Fruit fly (Drosophila melanogaster) whole organism, embryonic: ENCODE results near the gene srp.

ENCODE experiments used
- ATbp ChIP-seq: fragments of 200-800 bp; sonication (Bioruptor generic); optimal IDR thresholded peaks from 2 replicates; lab custom pipeline; 2017; ENCODE audit warnings: missing biosample characterization, mild to moderate bottlenecking, missing genetic modification characterization, missing genetic modification reagents
- Antp ChIP-seq: fragments of 200-800 bp; sonication (Bioruptor generic); optimal IDR thresholded peaks from 3 replicates; lab custom pipeline; 2016; ENCODE audit warnings: missing biosample characterization, missing genetic modification characterization
- CG10366 ChIP-seq: fragments of 200-800 bp; sonication (Bioruptor generic); IDR thresholded peaks from 2 replicates; pipeline ENCODE4 v1.3.6; 2022; ENCODE audit warnings: missing biosample characterization, missing genetic modification characterization
- CG10565 ChIP-seq: fragments of 200-800 bp; sonication (Bioruptor generic); optimal IDR thresholded peaks from 3 replicates; lab custom pipeline; 2016; ENCODE audit warnings: missing biosample characterization, mild to moderate bottlenecking, missing genetic modification characterization
- CG11398 ChIP-seq: fragments of 200-800 bp; sonication (Bioruptor generic); optimal IDR thresholded peaks from 2 replicates; lab custom pipeline; 2016; ENCODE audit warnings: missing biosample characterization, missing genetic modification characterization
- CG11723 ChIP-seq: fragments of 200-800 bp; sonication (Bioruptor generic); optimal IDR thresholded peaks from 2 replicates; lab custom pipeline; 2017; ENCODE audit warnings: missing biosample characterization, mild to moderate bottlenecking, missing genetic modification characterization
- CG1233 ChIP-seq: fragments of 200-800 bp; sonication (Bioruptor generic); optimal IDR thresholded peaks from 4 replicates; lab custom pipeline; 2018; ENCODE audit warnings: missing biosample characterization, mild to moderate bottlenecking, missing genetic modification characterization
- CG12391 ChIP-seq: fragments of 200-800 bp; sonication (Bioruptor generic); optimal IDR thresholded peaks from 3 replicates; lab custom pipeline; 2018; ENCODE audit warnings: missing biosample characterization, mild to moderate bottlenecking, missing genetic modification characterization, moderate library complexity
- CG12769 ChIP-seq: fragments of 200-800 bp; sonication (Bioruptor generic); optimal IDR thresholded peaks from 2 replicates; lab custom pipeline; 2019; ENCODE audit warnings: missing biosample characterization, mild to moderate bottlenecking, missing genetic modification characterization, moderate library complexity
- CG1529 ChIP-seq: fragments of 200-800 bp; sonication (Bioruptor generic); optimal IDR thresholded peaks from 3 replicates; lab custom pipeline; 2018; ENCODE audit warnings: missing biosample characterization, missing genetic modification characterization
- CG4854 ChIP-seq: fragments of 200-800 bp; sonication (Bioruptor generic); optimal IDR thresholded peaks from 2 replicates; lab custom pipeline; 2016; ENCODE audit warnings: missing biosample characterization, missing genetic modification characterization, inconsistent platforms
- CG6254 ChIP-seq: fragments of 200-800 bp; sonication (Bioruptor generic); optimal IDR thresholded peaks from 3 replicates; lab custom pipeline; 2017; ENCODE audit warnings: mild to moderate bottlenecking, missing biosample characterization, missing genetic modification reagents, missing genetic modification characterization
- CG6854 ChIP-seq: fragments of 200-800 bp; sonication (Bioruptor generic); optimal IDR thresholded peaks from 3 replicates; lab custom pipeline; 2017; ENCODE audit warnings: missing biosample characterization, mild to moderate bottlenecking, missing genetic modification characterization
- CG8359 ChIP-seq: fragments of 200-800 bp; sonication (Bioruptor generic); optimal IDR thresholded peaks from 2 replicates; lab custom pipeline; 2017; ENCODE audit warnings: missing biosample characterization, mild to moderate bottlenecking, missing genetic modification characterization, borderline replicate concordance
- Doc2 ChIP-seq: fragments of 200-800 bp; sonication (Bioruptor generic); IDR thresholded peaks from 2 replicates; pipeline ENCODE4 v1.3.6; 2022; ENCODE audit warnings: missing biosample characterization, missing genetic modification characterization
- Gug ChIP-seq: fragments of 200-800 bp; sonication (Bioruptor generic); IDR thresholded peaks from 4 replicates; pipeline ENCODE4 v1.3.6; 2022; ENCODE audit warnings: missing biosample characterization, missing genetic modification characterization
- HHEX ChIP-seq: fragments of 200-800 bp; sonication (Bioruptor generic); optimal IDR thresholded peaks from 3 replicates; lab custom pipeline; 2017; ENCODE audit warnings: missing biosample characterization, mild to moderate bottlenecking, missing genetic modification characterization, missing genetic modification reagents
- HLH54F ChIP-seq: fragments of 200-800 bp; sonication (Bioruptor generic); optimal IDR thresholded peaks from 3 replicates; lab custom pipeline; 2016; ENCODE audit warnings: missing biosample characterization, missing genetic modification characterization
- HmgD ChIP-seq: fragments of 200-800 bp; sonication (Bioruptor generic); optimal IDR thresholded peaks from 3 replicates; lab custom pipeline; 2016; ENCODE audit warnings: missing biosample characterization, missing genetic modification characterization
- MTF-1 ChIP-seq: fragments of 200-800 bp; sonication (Bioruptor generic); optimal IDR thresholded peaks from 2 replicates; lab custom pipeline; 2018; ENCODE audit warnings: missing biosample characterization, mild to moderate bottlenecking, missing genetic modification characterization, borderline replicate concordance
- Neu2 ChIP-seq: fragments of 200-800 bp; sonication (Bioruptor generic); optimal IDR thresholded peaks from 3 replicates; lab custom pipeline; 2016; ENCODE audit warnings: missing biosample characterization, missing genetic modification characterization, borderline replicate concordance
- Oaz ChIP-seq: fragments of 200-800 bp; sonication (Bioruptor generic); IDR thresholded peaks from 2 replicates; pipeline ENCODE4 v1.3.6; 2022; ENCODE audit warnings: missing biosample characterization, missing genetic modification characterization
- Oli ChIP-seq: fragments of 200-800 bp; sonication (Bioruptor generic); optimal IDR thresholded peaks from 2 replicates; lab custom pipeline; 2018; ENCODE audit warnings: missing biosample characterization, mild to moderate bottlenecking, missing genetic modification characterization, moderate library complexity
- Scr ChIP-seq: fragments of 200-800 bp; sonication (Bioruptor generic); IDR thresholded peaks from 2 replicates; pipeline ENCODE4 v1.3.6; 2022; ENCODE audit warnings: missing biosample characterization, missing genetic modification characterization; ENCODE audit not compliant: partially characterized antibody
- Sox102F ChIP-seq: fragments of 200-800 bp; sonication (Bioruptor generic); optimal IDR thresholded peaks from 2 replicates; lab custom pipeline; 2018; ENCODE audit warnings: missing biosample characterization, mild to moderate bottlenecking, missing genetic modification characterization, moderate library complexity
- Spps ChIP-seq: fragments of 200-800 bp; sonication (Bioruptor generic); optimal IDR thresholded peaks from 2 replicates; lab custom pipeline; 2018; ENCODE audit warnings: missing biosample characterization, mild to moderate bottlenecking, missing genetic modification characterization
- TFAM ChIP-seq: fragments of 200-800 bp; sonication (Bioruptor generic); optimal IDR thresholded peaks from 2 replicates; lab custom pipeline; 2017; ENCODE audit warnings: missing biosample characterization, missing genetic modification characterization, inconsistent platforms
- Tbp ChIP-seq: fragments of >200 bp; optimal IDR thresholded peaks from 2 replicates; lab custom pipeline; 2018; ENCODE audit warnings: missing biosample characterization, missing genetic modification characterization
- Trl ChIP-seq, 3 experiments: fragments of >200 bp in 2 of 3; fragments of 200-800 bp in 1 of 3; sonication (Bioruptor generic) in 1 of 3; optimal IDR thresholded peaks; 2 replicates in 1 of 3; 3 replicates in 2 of 3; lab custom pipeline; 2016 to 2017; ENCODE audit warnings: missing biosample characterization in 1 of 3, missing genetic modification characterization in 1 of 3
- aop ChIP-seq: fragments of 200-800 bp; sonication (Bioruptor generic); IDR thresholded peaks from 2 replicates; pipeline ENCODE4 v1.3.6; 2022; ENCODE audit warnings: missing biosample characterization, missing genetic modification characterization
- bowl ChIP-seq: fragments of 200-800 bp; sonication (Bioruptor generic); IDR thresholded peaks from 2 replicates; pipeline ENCODE4 v1.3.6; 2022; ENCODE audit warnings: missing biosample characterization, missing genetic modification characterization
- caup ChIP-seq: fragments of 200-800 bp; sonication (Bioruptor generic); optimal IDR thresholded peaks from 3 replicates; lab custom pipeline; 2017; ENCODE audit warnings: missing biosample characterization, mild to moderate bottlenecking, missing genetic modification characterization, moderate library complexity; ENCODE audit not compliant: severe bottlenecking
- dmrt99B ChIP-seq: fragments of 200-800 bp; sonication (Bioruptor generic); optimal IDR thresholded peaks from 2 replicates; lab custom pipeline; 2018; ENCODE audit warnings: missing biosample characterization, mild to moderate bottlenecking, missing genetic modification characterization, moderate library complexity
- ems ChIP-seq: fragments of 200-800 bp; sonication (Bioruptor generic); optimal IDR thresholded peaks from 3 replicates; lab custom pipeline; 2016; ENCODE audit warnings: missing biosample characterization, missing genetic modification characterization
- fu2 ChIP-seq: fragments of 200-800 bp; sonication (Bioruptor generic); optimal IDR thresholded peaks from 2 replicates; lab custom pipeline; 2016; ENCODE audit warnings: missing biosample characterization, missing genetic modification characterization
- jing ChIP-seq: fragments of 200-800 bp; sonication (Bioruptor generic); optimal IDR thresholded peaks from 2 replicates; lab custom pipeline; 2018; ENCODE audit warnings: missing biosample characterization, mild to moderate bottlenecking, missing genetic modification characterization
- kah ChIP-seq: fragments of 200-800 bp; sonication (Bioruptor generic); optimal IDR thresholded peaks from 2 replicates; lab custom pipeline; 2018; ENCODE audit warnings: missing biosample characterization, mild to moderate bottlenecking, missing genetic modification characterization
- kni ChIP-seq: fragments of 200-800 bp; sonication (Bioruptor generic); optimal IDR thresholded peaks from 3 replicates; lab custom pipeline; 2017; ENCODE audit warnings: mild to moderate bottlenecking, missing biosample characterization, missing genetic modification reagents, missing genetic modification characterization
- lab ChIP-seq: fragments of 200-800 bp; sonication (Bioruptor generic); optimal IDR thresholded peaks from 3 replicates; lab custom pipeline; 2017; ENCODE audit warnings: missing biosample characterization, missing genetic modification characterization, mild to moderate bottlenecking, moderate library complexity, missing genetic modification reagents
- nmo ChIP-seq: fragments of 200-800 bp; sonication (Bioruptor generic); optimal IDR thresholded peaks from 2 replicates; lab custom pipeline; 2018; ENCODE audit warnings: missing biosample characterization, mild to moderate bottlenecking, missing genetic modification characterization, moderate library complexity
- p53 ChIP-seq: fragments of 200-800 bp; sonication (Bioruptor generic); optimal IDR thresholded peaks from 2 replicates; lab custom pipeline; 2016; ENCODE audit warnings: missing biosample characterization, missing genetic modification characterization
- pros ChIP-seq: fragments of 200-800 bp; sonication (Bioruptor generic); optimal IDR thresholded peaks from 3 replicates; lab custom pipeline; 2019; ENCODE audit warnings: missing biosample characterization, mild to moderate bottlenecking, missing genetic modification characterization, moderate library complexity
- pzg ChIP-seq: fragments of 200-800 bp; sonication (Bioruptor generic); optimal IDR thresholded peaks from 3 replicates; lab custom pipeline; 2018; ENCODE audit warnings: missing biosample characterization, mild to moderate bottlenecking, missing genetic modification characterization, moderate library complexity
- salm ChIP-seq: fragments of 200-800 bp; sonication (Bioruptor generic); optimal IDR thresholded peaks from 2 replicates; lab custom pipeline; 2018; ENCODE audit warnings: missing biosample characterization, mild to moderate bottlenecking, missing genetic modification characterization
- schlank ChIP-seq: fragments of 200-800 bp; sonication (Bioruptor generic); optimal IDR thresholded peaks from 2 replicates; lab custom pipeline; 2018; ENCODE audit warnings: missing biosample characterization, mild to moderate bottlenecking, missing genetic modification characterization
- shn ChIP-seq: fragments of 200-800 bp; sonication (Bioruptor generic); optimal IDR thresholded peaks from 3 replicates; lab custom pipeline; 2016; ENCODE audit warnings: missing biosample characterization, missing genetic modification characterization
- slp2 ChIP-seq: fragments of 200-800 bp; sonication (Bioruptor generic); optimal IDR thresholded peaks from 2 replicates; lab custom pipeline; 2016; ENCODE audit warnings: missing biosample characterization, missing genetic modification characterization
- unc-4 ChIP-seq: fragments of 200-800 bp; sonication (Bioruptor generic); IDR thresholded peaks from 2 replicates; pipeline ENCODE4 v1.3.6; 2022; ENCODE audit warnings: missing biosample characterization, missing genetic modification characterization; ENCODE audit not compliant: partially characterized antibody
- wdn ChIP-seq: fragments of 200-800 bp; sonication (Bioruptor generic); IDR thresholded peaks from 2 replicates; pipeline ENCODE4 v1.3.6; 2022; ENCODE audit warnings: missing biosample characterization, missing genetic modification characterization
- zfh1 ChIP-seq: fragments of 200-800 bp; sonication (Bioruptor generic); IDR thresholded peaks from 3 replicates; pipeline ENCODE4 v1.3.6; 2022; ENCODE audit warnings: missing biosample characterization, missing genetic modification characterization

Gene srp

DNA sequence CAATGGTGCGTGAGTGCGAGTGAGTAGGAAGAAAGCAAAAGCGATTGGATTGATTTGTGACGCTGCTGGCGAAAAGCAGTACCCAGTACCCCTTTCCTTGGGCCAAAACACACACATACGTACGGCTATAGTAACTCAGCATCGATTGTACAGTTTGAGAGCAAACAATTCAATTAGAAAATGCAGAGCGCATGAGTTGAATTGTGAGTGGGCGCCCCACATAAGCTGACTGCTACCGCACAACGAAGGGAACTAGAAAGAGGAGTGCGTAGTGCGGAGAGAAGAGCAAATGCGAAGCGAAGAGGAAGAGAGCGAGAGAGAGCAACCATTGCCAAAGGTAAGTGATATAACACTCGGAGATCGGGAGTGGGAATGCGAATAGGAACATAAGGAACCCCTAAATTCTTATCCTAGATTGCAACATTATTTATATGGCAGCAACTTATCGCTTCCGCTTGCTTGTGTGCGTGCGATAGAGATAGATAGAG, 12.4 kb upstream of the srp start (continued):
- TF ChIP-seq Trl (optimal IDR thresholded peaks at IDR 0.05; lab: Kevin White, UChicago) = peak; percentile 99
- peak; percentile 82 for TF ChIP-seq Trl (GFP tag; optimal IDR thresholded peaks at IDR 0.05; lab: Kevin White, UChicago)
- TF ChIP-seq CG4854 = no peak
- peak; percentile 24 for TF ChIP-seq nmo
- TF ChIP-seq wdn = no peak
- no peak for TF ChIP-seq zfh1
- no peak for TF ChIP-seq unc-4
- TF ChIP-seq Oli (tag; lab: Kevin White, UChicago) = no peak
- TF ChIP-seq CG10366 = no peak
- no peak for TF ChIP-seq MTF-1 (GFP tag; lab: Kevin White, UChicago)
- peak; percentile 38 for TF ChIP-seq CG6854 (GFP tag; lab: Kevin White, UChicago)
- no peak for TF ChIP-seq Doc2 (GFP tag; lab: Robert Waterston, UW)
- TF ChIP-seq Oaz = no peak
- no peak for TF ChIP-seq kah (GFP tag; lab: Kevin White, UChicago)
- no peak for TF ChIP-seq Gug (GFP tag; lab: Robert Waterston, UW)
- TF ChIP-seq schlank = no peak
- TF ChIP-seq bowl (GFP tag; lab: Robert Waterston, UW) = no peak
- no peak for TF ChIP-seq pros
- peak; percentile 17 for TF ChIP-seq slp2 (GFP tag; lab: Kevin White, UChicago)
- no peak for TF ChIP-seq Spps (tag; lab: Kevin White, UChicago)
- TF ChIP-seq Sox102F = no peak
- no peak for TF ChIP-seq p53
- TF ChIP-seq ems (GFP tag; lab: Kevin White, UChicago) = no peak
- TF ChIP-seq jing (GFP tag; lab: Kevin White, UChicago) = no peak
- TF ChIP-seq Antp (GFP tag; lab: Kevin White, UChicago) = no peak
- TF ChIP-seq dmrt99B = no peak
- no peak for TF ChIP-seq CG10565 (GFP tag; lab: Kevin White, UChicago)
- no peak for TF ChIP-seq Tbp
- TF ChIP-seq ATbp (GFP tag; lab: Kevin White, UChicago) = peak; percentile 11
- peak; percentile 89 for TF ChIP-seq HmgD (GFP tag; lab: Kevin White, UChicago)
- no peak for TF ChIP-seq CG6254 (GFP tag; lab: Kevin White, UChicago)
- TF ChIP-seq CG12391 = no peak
- no peak for TF ChIP-seq fu2
- TF ChIP-seq Scr = no peak
- TF ChIP-seq TFAM (GFP tag; lab: Kevin White, UChicago) = no peak
- peak; percentile 0 for TF ChIP-seq HHEX (GFP tag; lab: Kevin White, UChicago)
- TF ChIP-seq CG11398 = no peak
- TF ChIP-seq CG12769 (tag; lab: Kevin White, UChicago) = peak; percentile 93
- TF ChIP-seq pzg (GFP tag; lab: Kevin White, UChicago) = peak; percentile 21
- TF ChIP-seq caup (GFP tag; lab: Kevin White, UChicago) = no peak
- no peak for TF ChIP-seq CG1529
- no peak for TF ChIP-seq shn (GFP tag; lab: Kevin White, UChicago)
- no peak for TF ChIP-seq CG8359 (GFP tag; lab: Kevin White, UChicago)
- TF ChIP-seq aop (GFP tag; lab: Robert Waterston, UW) = no peak
- no peak for TF ChIP-seq HLH54F (GFP tag; lab: Kevin White, UChicago)
- TF ChIP-seq CG11723 (GFP tag; lab: Kevin White, UChicago) = no peak
- TF ChIP-seq Neu2 (GFP tag; lab: Kevin White, UChicago) = no peak
- TF ChIP-seq salm = no peak
- TF ChIP-seq lab (GFP tag; lab: Kevin White, UChicago) = peak; percentile 29
- no peak for TF ChIP-seq CG1233
- peak; percentile 82 for TF ChIP-seq kni (GFP tag; lab: Kevin White, UChicago)
